Fruit fly (Drosophila melanogaster) whole organism, embryonic: ENCODE measurements around the gene ocn.
A peak's percentile ranks its signal among the peaks of the same experiment; 100 is the strongest.

Experiments used
- Aef1 ChIP-seq: fragments of 200-800 bp; sonication (Bioruptor generic); IDR thresholded peaks from 3 replicates; pipeline ENCODE4 v1.3.6; 2022; ENCODE audit warnings: missing biosample characterization, missing genetic modification characterization
- Atf6 ChIP-seq: fragments of 200-800 bp; sonication (Bioruptor generic); IDR thresholded peaks from 2 replicates; pipeline ENCODE4 v1.3.6; 2022; ENCODE audit warnings: missing biosample characterization, missing genetic modification characterization
- B-H2 ChIP-seq: fragments of 200-800 bp; sonication (Bioruptor generic); optimal IDR thresholded peaks from 2 replicates; lab custom pipeline; 2018; ENCODE audit warnings: missing biosample characterization, mild to moderate bottlenecking, missing genetic modification characterization
- Bgb ChIP-seq: fragments of 200-800 bp; sonication (Bioruptor generic); IDR thresholded peaks from 2 replicates; pipeline ENCODE4 v1.3.6; 2022; ENCODE audit warnings: missing biosample characterization, missing genetic modification characterization; ENCODE audit not compliant: partially characterized antibody
- C15 ChIP-seq: fragments of 200-800 bp; sonication (Bioruptor generic); IDR thresholded peaks from 3 replicates; pipeline ENCODE4 v1.3.6; 2022; ENCODE audit warnings: missing biosample characterization, missing genetic modification characterization
- CG10543 ChIP-seq: fragments of 200-800 bp; sonication (Bioruptor generic); optimal IDR thresholded peaks from 3 replicates; lab custom pipeline; 2017; ENCODE audit warnings: missing biosample characterization, mild to moderate bottlenecking, missing genetic modification characterization, moderate library complexity
- CG10979 ChIP-seq: fragments of 200-800 bp; sonication (Bioruptor generic); optimal IDR thresholded peaks from 2 replicates; lab custom pipeline; 2018; ENCODE audit warnings: missing biosample characterization, mild to moderate bottlenecking, missing genetic modification characterization, moderate library complexity
- CG11093 ChIP-seq: fragments of 200-800 bp; sonication (Bioruptor generic); IDR thresholded peaks from 3 replicates; pipeline ENCODE4 v1.3.6; 2022; ENCODE audit warnings: missing biosample characterization, missing genetic modification characterization
- CG11723 ChIP-seq: fragments of 200-800 bp; sonication (Bioruptor generic); optimal IDR thresholded peaks from 2 replicates; lab custom pipeline; 2017; ENCODE audit warnings: missing biosample characterization, mild to moderate bottlenecking, missing genetic modification characterization
- CG12744 ChIP-seq: fragments of 200-800 bp; sonication (Bioruptor generic); optimal IDR thresholded peaks from 2 replicates; lab custom pipeline; 2016; ENCODE audit warnings: missing biosample characterization, missing genetic modification characterization
- CG13624 ChIP-seq: fragments of 200-800 bp; sonication (Bioruptor generic); optimal IDR thresholded peaks from 2 replicates; lab custom pipeline; 2016; ENCODE audit warnings: missing biosample characterization, missing genetic modification characterization
- CG14441 ChIP-seq: fragments of 200-800 bp; sonication (Bioruptor generic); IDR thresholded peaks from 2 replicates; pipeline ENCODE4 v1.3.6; 2022; ENCODE audit warnings: missing biosample characterization, missing genetic modification characterization
- CG17385 ChIP-seq: fragments of 200-800 bp; sonication (Bioruptor generic); optimal IDR thresholded peaks from 3 replicates; lab custom pipeline; 2018; ENCODE audit warnings: missing biosample characterization, mild to moderate bottlenecking, missing genetic modification characterization
- CG18476 ChIP-seq: fragments of 200-800 bp; sonication (Bioruptor generic); optimal IDR thresholded peaks from 2 replicates; lab custom pipeline; 2016; ENCODE audit warnings: missing biosample characterization, mild to moderate bottlenecking, missing genetic modification characterization
- CG2120 ChIP-seq: fragments of 200-800 bp; sonication (Bioruptor generic); optimal IDR thresholded peaks from 3 replicates; lab custom pipeline; 2016; ENCODE audit warnings: missing biosample characterization, missing genetic modification characterization
- CG2202 ChIP-seq: fragments of 200-800 bp; sonication (Bioruptor generic); optimal IDR thresholded peaks from 2 replicates; lab custom pipeline; 2018; ENCODE audit warnings: missing biosample characterization, mild to moderate bottlenecking, missing genetic modification characterization
- CG2712 ChIP-seq: fragments of 200-800 bp; optimal IDR thresholded peaks from 3 replicates; lab custom pipeline; 2019; ENCODE audit warnings: missing biosample characterization, mild to moderate bottlenecking, missing genetic modification characterization, moderate library complexity
- CG4360 ChIP-seq: fragments of 200-800 bp; sonication (Bioruptor generic); IDR thresholded peaks from 2 replicates; pipeline ENCODE4 v1.3.6; 2022; ENCODE audit warnings: missing biosample characterization, missing genetic modification characterization
- CG6254 ChIP-seq: fragments of 200-800 bp; sonication (Bioruptor generic); optimal IDR thresholded peaks from 3 replicates; lab custom pipeline; 2017; ENCODE audit warnings: mild to moderate bottlenecking, missing biosample characterization, missing genetic modification reagents, missing genetic modification characterization
- CG6765 ChIP-seq: fragments of 200-800 bp; sonication (Bioruptor generic); optimal IDR thresholded peaks from 3 replicates; lab custom pipeline; 2017; ENCODE audit warnings: missing biosample characterization, mild to moderate bottlenecking, missing genetic modification characterization
- CG6791 ChIP-seq: fragments of 200-800 bp; sonication (Bioruptor generic); IDR thresholded peaks from 3 replicates; pipeline ENCODE4 v1.3.6; 2022; ENCODE audit warnings: missing biosample characterization, missing genetic modification characterization; ENCODE audit not compliant: partially characterized antibody
- CG7987 ChIP-seq: fragments of 200-800 bp; sonication (Bioruptor generic); optimal IDR thresholded peaks from 2 replicates; lab custom pipeline; 2018; ENCODE audit warnings: missing biosample characterization, mild to moderate bottlenecking, missing genetic modification characterization, moderate library complexity
- Dip2 ChIP-seq: fragments of 200-800 bp; sonication (Bioruptor generic); IDR thresholded peaks from 2 replicates; pipeline ENCODE4 v1.3.6; 2022; ENCODE audit warnings: missing biosample characterization, missing genetic modification characterization
- Fer3 ChIP-seq: fragments of 200-800 bp; sonication (Bioruptor generic); optimal IDR thresholded peaks from 2 replicates; lab custom pipeline; 2018; ENCODE audit warnings: missing biosample characterization, mild to moderate bottlenecking, missing genetic modification characterization, moderate library complexity
- Kr ChIP-seq: fragments of 200-800 bp; sonication (Bioruptor generic); optimal IDR thresholded peaks from 2 replicates; lab custom pipeline; 2017; ENCODE audit warnings: missing biosample characterization, mild to moderate bottlenecking, missing genetic modification characterization
- Lpt ChIP-seq: fragments of >200 bp; optimal IDR thresholded peaks from 2 replicates; lab custom pipeline; 2018; ENCODE audit warnings: missing biosample characterization, missing genetic modification characterization
- NC2α ChIP-seq: fragments of 200-800 bp; sonication (Bioruptor generic); optimal IDR thresholded peaks from 2 replicates; lab custom pipeline; 2016; ENCODE audit warnings: missing biosample characterization, missing genetic modification characterization
- Scr ChIP-seq: fragments of 200-800 bp; sonication (Bioruptor generic); IDR thresholded peaks from 2 replicates; pipeline ENCODE4 v1.3.6; 2022; ENCODE audit warnings: missing biosample characterization, missing genetic modification characterization; ENCODE audit not compliant: partially characterized antibody
- Sin3A ChIP-seq: fragments of >200 bp; optimal IDR thresholded peaks from 2 replicates; lab custom pipeline; 2018
- abd-A ChIP-seq: fragments of 200-800 bp; sonication (Bioruptor generic); optimal IDR thresholded peaks from 3 replicates; lab custom pipeline; 2019; ENCODE audit warnings: missing biosample characterization, mild to moderate bottlenecking, missing genetic modification characterization, moderate library complexity
- ase ChIP-seq: fragments of 200-800 bp; sonication (Bioruptor generic); IDR thresholded peaks from 3 replicates; pipeline ENCODE4 v1.3.6; 2022; ENCODE audit warnings: missing biosample characterization, missing genetic modification characterization
- bbx ChIP-seq: fragments of 200-800 bp; sonication (Bioruptor generic); IDR thresholded peaks from 2 replicates; pipeline ENCODE4 v1.3.6; 2022; ENCODE audit warnings: missing biosample characterization, missing genetic modification characterization; ENCODE audit not compliant: partially characterized antibody
- br ChIP-seq: fragments of >200 bp; optimal IDR thresholded peaks from 2 replicates; lab custom pipeline; 2017
- dan ChIP-seq: fragments of 200-800 bp; sonication (Bioruptor generic); IDR thresholded peaks from 2 replicates; pipeline ENCODE4 v1.3.6; 2022; ENCODE audit warnings: missing biosample characterization, missing genetic modification characterization
- dati ChIP-seq: fragments of 200-800 bp; sonication (Bioruptor generic); IDR thresholded peaks from 2 replicates; pipeline ENCODE4 v1.3.6; 2022; ENCODE audit warnings: missing biosample characterization, missing genetic modification characterization
- dm ChIP-seq: fragments of 200-800 bp; sonication (Bioruptor generic); optimal IDR thresholded peaks from 3 replicates; lab custom pipeline; 2016; ENCODE audit warnings: missing biosample characterization, missing genetic modification characterization
- ems ChIP-seq: fragments of 200-800 bp; sonication (Bioruptor generic); optimal IDR thresholded peaks from 3 replicates; lab custom pipeline; 2016; ENCODE audit warnings: missing biosample characterization, missing genetic modification characterization
- gce ChIP-seq: fragments of 200-800 bp; sonication (Bioruptor generic); IDR thresholded peaks from 3 replicates; pipeline ENCODE4 v1.3.6; 2022; ENCODE audit warnings: missing biosample characterization, missing genetic modification characterization
- klu ChIP-seq: fragments of 200-800 bp; sonication (Bioruptor generic); IDR thresholded peaks from 2 replicates; pipeline ENCODE4 v1.3.6; 2022; ENCODE audit warnings: missing biosample characterization, missing genetic modification characterization
- nerfin-2 ChIP-seq: fragments of 200-800 bp; sonication (Bioruptor generic); IDR thresholded peaks from 2 replicates; pipeline ENCODE4 v1.3.6; 2022; ENCODE audit warnings: missing biosample characterization, missing genetic modification characterization; ENCODE audit not compliant: partially characterized antibody
- otp ChIP-seq: fragments of 200-800 bp; sonication (Bioruptor generic); IDR thresholded peaks from 3 replicates; pipeline ENCODE4, ENCODE4 v1.3.6; 2022; ENCODE audit warnings: missing biosample characterization, missing genetic modification characterization
- pnt ChIP-seq: fragments of 200-800 bp; sonication (Bioruptor generic); optimal IDR thresholded peaks from 3 replicates; lab custom pipeline; 2016; ENCODE audit warnings: missing biosample characterization, missing genetic modification characterization
- sc ChIP-seq, 3 experiments: fragments of >200 bp in 2 of 3; fragments of 200-800 bp in 1 of 3; sonication (Bioruptor generic) in 1 of 3; optimal IDR thresholded peaks; 2 replicates in 2 of 3; 3 replicates in 1 of 3; lab custom pipeline; 2017; ENCODE audit warnings: mild to moderate bottlenecking in 1 of 3, missing biosample characterization in 1 of 3, missing genetic modification characterization in 1 of 3, missing genetic modification reagents in 1 of 3
- sisA ChIP-seq: fragments of 200-800 bp; sonication (Bioruptor generic); IDR thresholded peaks from 2 replicates; pipeline ENCODE4 v1.3.6; 2022; ENCODE audit warnings: missing biosample characterization, missing genetic modification characterization
- sqz ChIP-seq: fragments of 200-800 bp; sonication (Bioruptor generic); optimal IDR thresholded peaks from 3 replicates; lab custom pipeline; 2018; ENCODE audit warnings: missing biosample characterization, mild to moderate bottlenecking, missing genetic modification characterization
- sr ChIP-seq: fragments of 200-800 bp; sonication (Bioruptor generic); IDR thresholded peaks from 3 replicates; pipeline ENCODE4 v1.3.6; 2022; ENCODE audit warnings: missing biosample characterization, missing genetic modification characterization
- tll ChIP-seq, 2 experiments: fragments of 200-800 bp in 1 of 2; fragments of >200 bp in 1 of 2; sonication (Bioruptor generic) in 1 of 2; optimal IDR thresholded peaks; 2 replicates each; lab custom pipeline; 2017 to 2019; ENCODE audit warnings: missing biosample characterization in 2 of 2, missing genetic modification characterization in 2 of 2, mild to moderate bottlenecking in 1 of 2, moderate library complexity in 1 of 2
- zf30C ChIP-seq: fragments of 200-800 bp; sonication (Bioruptor generic); optimal IDR thresholded peaks from 3 replicates; lab custom pipeline; 2018; ENCODE audit warnings: missing biosample characterization, mild to moderate bottlenecking, missing genetic modification characterization

ocn gene

DNA sequence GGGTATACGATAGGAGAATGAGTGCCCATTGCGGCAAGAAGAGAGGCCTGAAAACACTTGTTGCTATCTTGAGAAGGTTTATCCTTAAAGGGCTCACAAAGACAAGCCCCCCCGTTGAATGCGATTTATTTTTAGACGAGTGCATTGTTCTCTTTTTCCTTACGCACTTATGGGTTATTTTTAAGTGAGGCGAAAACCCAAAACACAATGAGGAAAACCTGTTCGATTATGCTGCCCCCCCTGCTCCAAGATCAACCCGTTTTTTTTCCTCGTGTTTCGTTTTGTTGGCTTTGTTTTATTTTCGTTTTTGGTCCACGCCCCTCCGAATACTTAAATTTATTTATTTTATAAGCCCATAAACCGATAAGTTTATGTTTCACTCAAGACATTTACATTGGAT lies 22.4 kb upstream of the ocn start (continued):
- TF ChIP-seq CG14441 (GFP tag; lab: Robert Waterston, UW) (0 out of 2 replicates have a peak, but pooled peaks have one; percentile 23), abd-A (tag; lab: Kevin White, UChicago) (peak; percentile 15), bbx (GFP tag; lab: Robert Waterston, UW) (0 out of 2 replicates have a peak, but pooled peaks have one; percentile 23), CG2712 (tag; lab: Kevin White, UChicago) (no peak)
- TF ChIP-seq, all 482 proteins: peak for 11

DNA sequence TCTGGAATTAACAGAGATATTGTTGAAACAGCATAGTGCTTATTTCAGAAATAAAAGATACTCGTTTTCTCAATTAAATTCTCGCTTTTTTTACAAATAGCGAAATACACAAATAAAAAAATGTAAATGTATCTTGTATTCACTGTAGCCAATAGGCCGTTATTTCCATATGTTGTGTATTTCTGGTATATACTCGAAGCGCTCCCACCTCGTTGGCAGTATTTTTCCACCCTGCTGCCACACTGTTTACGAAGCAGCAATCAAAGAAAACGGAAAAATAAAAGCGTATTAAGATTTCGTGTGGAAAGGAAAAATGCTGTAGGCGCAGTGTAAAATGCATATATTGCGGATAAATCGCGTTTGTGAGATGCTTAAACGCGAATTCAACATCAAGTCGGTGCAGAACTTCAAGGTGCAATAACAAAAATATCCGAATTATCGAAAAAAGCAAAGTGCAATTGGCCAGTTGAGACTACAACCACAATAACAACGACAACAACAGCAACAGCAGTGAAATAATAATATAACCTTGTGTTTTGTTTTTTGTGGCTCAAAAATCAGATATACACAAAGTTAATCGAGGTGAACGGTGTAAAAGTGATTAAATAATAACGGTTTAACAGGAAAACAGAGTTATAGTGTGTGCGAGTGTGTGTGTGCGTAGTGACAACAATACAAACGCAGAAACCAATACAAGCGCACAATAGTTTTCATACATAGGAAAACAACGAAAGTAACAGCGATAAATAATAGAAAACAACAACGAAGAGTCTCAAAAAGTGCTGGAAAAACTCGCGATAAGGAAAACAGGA lies 20.7 kb upstream of the ocn start, which contains the start of gene sima:
Gene sima (plus strand): TSS at position 255 of the 812 bp plus-strand sequence.
- TF ChIP-seq Bgb (GFP tag; lab: Robert Waterston, UW), result peak; percentile 31
- no peak for TF ChIP-seq dan (GFP tag; lab: Robert Waterston, UW)
- TF ChIP-seq Fer3, result peak; percentile 12
- TF ChIP-seq CG12744 (GFP tag; lab: Kevin White, UChicago), result peak; percentile 14
- peak; percentile 37 for TF ChIP-seq CG6765 (GFP tag; lab: Kevin White, UChicago)
- TF ChIP-seq pnt (GFP tag; lab: Kevin White, UChicago), result no peak
- no peak for TF ChIP-seq dati
- TF ChIP-seq Kr (GFP tag; lab: Kevin White, UChicago), result no peak
- TF ChIP-seq sqz (GFP tag; lab: Kevin White, UChicago), result peak; percentile 19
- TF ChIP-seq Lpt (GFP tag; lab: Kevin White, UChicago), result no peak
- no peak for TF ChIP-seq tll (GFP tag; optimal IDR thresholded peaks at IDR 0.05; lab: Kevin White, UChicago)
- peak; percentile 49 for TF ChIP-seq Sin3A (lab: Kevin White, UChicago)
- peak; percentile 32; the same call in 1 of the 2 replicates for TF ChIP-seq Scr (GFP tag; lab: Robert Waterston, UW)
- TF ChIP-seq CG6791 (GFP tag; lab: Robert Waterston, UW), result 0 out of 3 replicates have a peak, but pooled peaks have one; percentile 31
- TF ChIP-seq CG4360 (GFP tag; lab: Robert Waterston, UW), result no peak; the same call in 1 of the 2 replicates
- no peak for TF ChIP-seq B-H2 (GFP tag; lab: Kevin White, UChicago)
- no peak for TF ChIP-seq CG11093 (GFP tag; lab: Robert Waterston, UW)
- peak; percentile 18 for TF ChIP-seq ems
- TF ChIP-seq klu, result no peak
- TF ChIP-seq CG18476, result no peak
- TF ChIP-seq CG13624, result peak; percentile 58
- TF ChIP-seq dm (GFP tag; lab: Kevin White, UChicago), result peak; percentile 32
- peak; percentile 15 for TF ChIP-seq CG10979 (tag; lab: Kevin White, UChicago)
- TF ChIP-seq sr (GFP tag; lab: Robert Waterston, UW), result no peak
- no peak for TF ChIP-seq Dip2
- no peak for TF ChIP-seq sisA (GFP tag; lab: Robert Waterston, UW)
- no peak for TF ChIP-seq sc (optimal IDR thresholded peaks at IDR 0.05; lab: Kevin White, UChicago)
- TF ChIP-seq sc (GFP tag; optimal IDR thresholded peaks at IDR 0.05; lab: Kevin White, UChicago), result no peak
- TF ChIP-seq nerfin-2, result no peak
- TF ChIP-seq CG10543 (GFP tag; lab: Kevin White, UChicago), result no peak
- no peak for TF ChIP-seq ase (GFP tag; lab: Robert Waterston, UW)
- TF ChIP-seq CG2202 (tag; lab: Kevin White, UChicago), result no peak
- no peak for TF ChIP-seq Aef1
- TF ChIP-seq gce (GFP tag; lab: Robert Waterston, UW), result no peak
- TF ChIP-seq C15 (GFP tag; lab: Robert Waterston, UW), result no peak
- peak; percentile 65 for TF ChIP-seq CG2120 (GFP tag; lab: Kevin White, UChicago)
- TF ChIP-seq CG11723 (GFP tag; lab: Kevin White, UChicago), result no peak
- no peak for TF ChIP-seq Atf6
- TF ChIP-seq zf30C (GFP tag; lab: Kevin White, UChicago), result no peak
- TF ChIP-seq NC2α, result no peak
- no peak for TF ChIP-seq CG7987 (GFP tag; lab: Kevin White, UChicago)
- TF ChIP-seq br (lab: Kevin White, UChicago), result no peak
- TF ChIP-seq otp (GFP tag; lab: Robert Waterston, UW), result no peak
- TF ChIP-seq CG6254 (GFP tag; lab: Kevin White, UChicago), result no peak
- no peak for TF ChIP-seq CG17385 (GFP tag; lab: Kevin White, UChicago)
